Fruit fly (Drosophila melanogaster): ENCODE measurements around the gene EMC4.

The EMC4 gene

dm6 chr3L:22822544-22823175 lies 45.4 kb downstream of the EMC4 start:
- no peak for TF ChIP-seq CG16779 (GFP tag; IDR thresholded peaks at IDR 0.05)
- peak; percentile 25 for TF ChIP-seq sqz (GFP tag; optimal IDR thresholded peaks at IDR 0.05)
- TF ChIP-seq nom (GFP tag; optimal IDR thresholded peaks at IDR 0.05): peak; percentile 99
- TF ChIP-seq lov (optimal IDR thresholded peaks at IDR 0.05): no peak
- no peak for TF ChIP-seq lov (GFP tag; IDR thresholded peaks at IDR 0.05)
- TF ChIP-seq Max (GFP tag; optimal IDR thresholded peaks at IDR 0.05): no peak
- peak; percentile 59; the same call in 1 of the 2 replicates for TF ChIP-seq CG32532 (GFP tag; IDR thresholded peaks at IDR 0.05)
- TF ChIP-seq fd102C (GFP tag; optimal IDR thresholded peaks at IDR 0.05): no peak
- no peak for TF ChIP-seq CG17802 (tag; optimal IDR thresholded peaks at IDR 0.05)
- TF ChIP-seq rib (GFP tag; IDR thresholded peaks at IDR 0.05): peak; percentile 86
- TF ChIP-seq CG12155 (GFP tag; optimal IDR thresholded peaks at IDR 0.05): no peak
- TF ChIP-seq sob (GFP tag; IDR thresholded peaks at IDR 0.05): peak; percentile 22; the same call in 1 of the 2 replicates
- TF ChIP-seq lbe (GFP tag; optimal IDR thresholded peaks at IDR 0.05): peak; percentile 95
- TF ChIP-seq Hsf (GFP tag; optimal IDR thresholded peaks at IDR 0.05): no peak
- TF ChIP-seq jigr1 (GFP tag; IDR thresholded peaks at IDR 0.05): no peak
- no peak for TF ChIP-seq E2f2 (GFP tag; IDR thresholded peaks at IDR 0.05)
- TF ChIP-seq caup (GFP tag; optimal IDR thresholded peaks at IDR 0.05; ENCODE audit: severe bottlenecking): peak; percentile 28
- TF ChIP-seq CG17361 (GFP tag; IDR thresholded peaks at IDR 0.05): peak; percentile 75; the same call in 2 of the 3 replicates
- no peak for TF ChIP-seq CG12104 (GFP tag; optimal IDR thresholded peaks at IDR 0.05)
- no peak for TF ChIP-seq ftz-f1 (GFP tag; optimal IDR thresholded peaks at IDR 0.05)
- TF ChIP-seq CG13287 (GFP tag; IDR thresholded peaks at IDR 0.05; ENCODE audit: partially characterized antibody): peak; percentile 40; the same call in 1 of the 2 replicates
- no peak for TF ChIP-seq CG11560 (tag; IDR thresholded peaks at IDR 0.05)
- 0 out of 3 replicates have a peak, but pooled peaks have one; percentile 27 for TF ChIP-seq so (GFP tag; IDR thresholded peaks at IDR 0.05)
- TF ChIP-seq gro (GFP tag; optimal IDR thresholded peaks at IDR 0.05): peak; percentile 42
- peak; percentile 82 for TF ChIP-seq Adf1 (GFP tag; IDR thresholded peaks at IDR 0.05)
- no peak for TF ChIP-seq Gug (GFP tag; IDR thresholded peaks at IDR 0.05)
- peak; percentile 74 for TF ChIP-seq Deaf1 (tag; optimal IDR thresholded peaks at IDR 0.05)
- peak; percentile 18 for TF ChIP-seq CG17359 (tag; optimal IDR thresholded peaks at IDR 0.05)
- TF ChIP-seq CG15073 (GFP tag; optimal IDR thresholded peaks at IDR 0.05): no peak
- no peak for TF ChIP-seq psq (GFP tag; optimal IDR thresholded peaks at IDR 0.05)
- no peak for TF ChIP-seq CG2875 (GFP tag; optimal IDR thresholded peaks at IDR 0.05)
- no peak for TF ChIP-seq crc (GFP tag; optimal IDR thresholded peaks at IDR 0.05)
- no peak for TF ChIP-seq GATAe (GFP tag; conservative IDR thresholded peaks at IDR 0.05)
- no peak for TF ChIP-seq sens (GFP tag)
- TF ChIP-seq Opbp (GFP tag; IDR thresholded peaks at IDR 0.05; ENCODE audit: partially characterized antibody): no peak
- no peak for TF ChIP-seq CG2199 (GFP tag; IDR thresholded peaks at IDR 0.05)
- TF ChIP-seq Hr51 (GFP tag; optimal IDR thresholded peaks at IDR 0.05): no peak
- no peak for TF ChIP-seq pho (GFP tag; optimal IDR thresholded peaks at IDR 0.05)
- TF ChIP-seq H15 (GFP tag; IDR thresholded peaks at IDR 0.05): no peak
- TF ChIP-seq eve (GFP tag; optimal IDR thresholded peaks at IDR 0.05): no peak
- no peak for TF ChIP-seq CG2889 (GFP tag; IDR thresholded peaks at IDR 0.05)
- TF ChIP-seq CG3407 (GFP tag; optimal IDR thresholded peaks at IDR 0.05): no peak
- TF ChIP-seq chinmo (GFP tag; IDR thresholded peaks at IDR 0.05; ENCODE audit: partially characterized antibody): peak; percentile 87; the same call in 2 of the 4 replicates
- no peak for TF ChIP-seq HmgD (GFP tag; optimal IDR thresholded peaks at IDR 0.05)
- TF ChIP-seq zfh1 (GFP tag; IDR thresholded peaks at IDR 0.05): no peak
- no peak for TF ChIP-seq cwo (GFP tag; optimal IDR thresholded peaks at IDR 0.05)
- peak; percentile 43; the same call in 1 of the 2 replicates for TF ChIP-seq CG14014 (GFP tag; IDR thresholded peaks at IDR 0.05)
- no peak for TF ChIP-seq gem (tag; optimal IDR thresholded peaks at IDR 0.05)
- no peak for TF ChIP-seq ash1 (GFP tag; optimal IDR thresholded peaks at IDR 0.05)
- TF ChIP-seq CkIIα-i1 (GFP tag; IDR thresholded peaks at IDR 0.05): no peak
- no peak for TF ChIP-seq CG3838 (GFP tag; optimal IDR thresholded peaks at IDR 0.05)
